Worm (Caenorhabditis elegans): Measurements from ENCODE around the gene vps-32.1.
A peak's percentile ranks its signal among the peaks of the same experiment; 100 is the strongest.

The vps-32.1 gene

DNA sequence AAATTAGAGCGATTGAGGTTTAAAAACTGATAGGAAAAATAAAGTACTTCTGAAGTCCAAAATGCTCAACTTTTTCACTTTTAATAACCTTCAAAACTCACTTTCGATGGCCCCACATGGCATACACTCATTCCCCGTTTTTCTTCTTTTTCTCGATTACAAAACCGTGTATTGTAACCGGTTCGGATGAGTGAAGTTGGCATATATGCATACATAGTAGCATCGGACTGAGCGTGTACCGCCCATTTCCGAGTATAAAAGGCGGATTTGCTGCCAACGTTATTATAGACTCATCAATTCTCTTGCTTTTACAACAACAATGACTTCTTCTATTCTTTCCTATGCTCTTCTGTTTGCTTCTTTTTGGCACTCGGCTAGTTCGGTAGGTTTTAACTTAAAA lies 6.8 kb upstream of the vps-32.1 start, which contains the start of gene C56C10.4:
C56C10.4 (plus strand) TSS at position 301 of the 400 bp plus-strand sequence.
- no peak for TF ChIP-seq gei-8 (GFP tag; optimal IDR thresholded peaks at IDR 0.05)
- no peak for TF ChIP-seq egl-43 (GFP tag; IDR thresholded peaks at IDR 0.05)
- TF ChIP-seq ZK546.5 (tag; optimal IDR thresholded peaks at IDR 0.05), result no peak

DNA sequence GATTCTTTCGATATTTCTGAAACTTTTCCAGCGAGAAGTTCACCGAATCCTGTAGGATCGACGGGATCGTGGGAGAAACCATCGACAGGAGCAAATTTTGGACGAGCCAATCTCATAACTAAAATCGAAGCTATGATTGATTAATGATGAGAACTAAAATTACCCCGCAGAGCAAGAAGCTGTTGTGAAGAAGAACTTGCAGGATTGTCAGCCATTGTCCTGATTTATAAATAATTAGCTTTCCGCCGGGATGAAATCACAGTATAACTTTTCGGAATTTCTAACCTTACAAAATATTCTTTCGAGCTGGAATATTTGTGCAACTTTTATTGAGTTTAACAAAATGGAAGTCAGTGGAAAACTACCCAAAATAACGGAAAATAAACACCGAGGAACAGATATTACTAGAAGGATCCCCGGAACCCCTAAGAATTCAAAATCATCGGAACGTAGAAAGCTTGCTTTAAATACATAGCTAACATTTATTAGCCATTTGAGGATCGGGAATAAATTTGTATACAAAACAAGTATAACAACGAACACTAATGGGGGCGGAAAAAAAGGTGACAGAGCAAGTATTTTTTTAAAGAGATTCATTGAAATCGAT lies 2.1 kb upstream of the vps-32.1 start, which contains the start of gene C56C10.7:
C56C10.7 (minus strand) TSS at position 312 of the 607 bp plus-strand sequence.
- TF ChIP-seq mep-1 (tag; optimal IDR thresholded peaks at IDR 0.05), result peak; percentile 30
- TF ChIP-seq lim-7 (GFP tag; IDR thresholded peaks at IDR 0.05), result no peak
- TF ChIP-seq F49E8.2 (tag; optimal IDR thresholded peaks at IDR 0.05; ENCODE audit: borderline replicate concordance), result peak; percentile 64
- TF ChIP-seq snpc-1.2 (GFP tag; IDR thresholded peaks at IDR 0.05), result peak; percentile 54
- TF ChIP-seq F44E2.7 (GFP tag; IDR thresholded peaks at IDR 0.05), result 0 out of 2 replicates have a peak, but pooled peaks have one; percentile 72
- peak; percentile 58 for TF ChIP-seq nhr-102 (tag; optimal IDR thresholded peaks at IDR 0.05)
- no peak for TF ChIP-seq ceh-44 (GFP tag; IDR thresholded peaks at IDR 0.05)
- peak; percentile 3 for TF ChIP-seq Y5F2A.4 (GFP tag; optimal IDR thresholded peaks at IDR 0.05)
- TF ChIP-seq Y48G9A.11 (GFP tag; IDR thresholded peaks at IDR 0.05), result no peak
- TF ChIP-seq F26F4.8 (GFP tag; conservative IDR thresholded peaks at IDR 0.05), result no peak
- TF ChIP-seq arid-1 (GFP tag; conservative IDR thresholded peaks at IDR 0.05), result peak; percentile 72
- TF ChIP-seq ama-1 (optimal IDR thresholded peaks at IDR 0.05), result peak; percentile 74
- no peak for TF ChIP-seq aly-2 (tag; optimal IDR thresholded peaks at IDR 0.05)
- TF ChIP-seq Y75B8A.6 (GFP tag; IDR thresholded peaks at IDR 0.05), result 0 out of 2 replicates have a peak, but pooled peaks have one; percentile 48
- TF ChIP-seq lsy-2 (tag; optimal IDR thresholded peaks at IDR 0.05), result peak in 1 of 2 experiments; percentile 64
- TF ChIP-seq ctbp-1 (GFP tag; IDR thresholded peaks at IDR 0.05), result peak; percentile 39; the same call in 1 of the 2 replicates
- 0 out of 4 replicates have a peak, but pooled peaks of 1 of the 2 experiments have one; percentile 39 for TF ChIP-seq madf-5 (GFP tag; IDR thresholded peaks at IDR 0.05)
- no peak for TF ChIP-seq mxl-3 (GFP tag; optimal IDR thresholded peaks at IDR 0.05)
- TF ChIP-seq Y105C5A.15 (GFP tag; IDR thresholded peaks at IDR 0.05), result no peak
- no peak for TF ChIP-seq unc-39 (tag; optimal IDR thresholded peaks at IDR 0.05)
- no peak for TF ChIP-seq daf-16 (GFP tag; optimal IDR thresholded peaks at IDR 0.05)
- peak; percentile 14 for TF ChIP-seq daf-16 (tag; optimal IDR thresholded peaks at IDR 0.05)
- TF ChIP-seq tra-1 (GFP tag; IDR thresholded peaks at IDR 0.05), result 0 out of 2 replicates have a peak, but pooled peaks have one; percentile 16
- TF ChIP-seq nhr-48 (tag; optimal IDR thresholded peaks at IDR 0.05), result peak; percentile 12
- TF ChIP-seq T20F7.1 (GFP tag; optimal IDR thresholded peaks at IDR 0.05), result peak; percentile 73
- peak; percentile 40; the same call in 1 of the 2 replicates for TF ChIP-seq T26A8.4 (GFP tag; IDR thresholded peaks at IDR 0.05)
- peak; percentile 74 for TF ChIP-seq lin-38 (GFP tag; IDR thresholded peaks at IDR 0.05)
- TF ChIP-seq nhr-111 (GFP tag; optimal IDR thresholded peaks at IDR 0.05), result peak; percentile 46
- TF ChIP-seq spr-1 (tag; optimal IDR thresholded peaks at IDR 0.05), result peak; percentile 10
- TF ChIP-seq F10B5.3 (tag; optimal IDR thresholded peaks at IDR 0.05), result peak; percentile 31
- peak; percentile 33 for TF ChIP-seq dve-1 (tag; optimal IDR thresholded peaks at IDR 0.05; ENCODE audit: insufficient read depth)

DNA sequence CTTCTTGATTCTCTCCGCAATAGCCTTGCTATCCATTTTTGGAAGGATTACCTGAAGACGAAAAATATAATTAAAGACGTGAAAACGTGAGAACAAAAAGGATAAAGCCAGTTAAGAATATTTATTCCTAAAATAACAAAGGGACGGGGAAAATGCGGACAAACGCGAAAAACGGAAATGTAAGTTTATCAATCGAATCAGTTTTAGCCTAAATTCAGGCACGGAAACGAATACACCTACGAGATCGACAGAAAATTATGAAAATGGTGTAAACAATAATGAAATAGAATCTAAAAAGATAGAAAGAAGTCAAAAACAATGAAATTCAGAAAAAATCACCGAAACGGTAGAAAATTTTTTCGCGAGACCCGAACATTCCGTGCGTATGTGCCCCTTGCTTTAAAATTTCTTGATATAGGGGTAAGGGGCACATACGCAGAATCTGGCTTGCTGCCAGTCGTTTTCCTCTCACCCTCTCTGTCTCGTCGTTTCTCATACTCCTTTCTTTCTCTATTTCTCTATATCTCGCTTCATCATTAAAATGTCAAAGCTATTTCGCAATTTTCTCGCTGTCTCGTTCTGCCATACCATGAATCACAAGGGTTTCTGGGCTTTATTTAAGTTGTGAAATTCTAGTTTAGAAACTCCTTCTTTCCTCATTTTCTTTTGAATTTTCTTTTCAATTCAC lies 759 bp upstream of the vps-32.1 start, which contains the start of gene icd-1:
icd-1 (minus strand) TSS at position 51 of the 688 bp plus-strand sequence.
- TF ChIP-seq ama-1 (optimal IDR thresholded peaks at IDR 0.05) (no peak), ces-1 (GFP tag; optimal IDR thresholded peaks at IDR 0.05) (no peak), ceh-62 (tag; optimal IDR thresholded peaks at IDR 0.05) (no peak), lin-39 (tag; optimal IDR thresholded peaks at IDR 0.05) (no peak), nhr-10 (tag; optimal IDR thresholded peaks at IDR 0.05) (peak; percentile 72), ZK546.5 (tag; optimal IDR thresholded peaks at IDR 0.05) (peak in 1 of 2 experiments; percentile 51), R02D3.7 (tag; optimal IDR thresholded peaks at IDR 0.05) (peak; percentile 10), pha-4 (GFP tag; IDR thresholded peaks at IDR 0.05) (peak; percentile 94), pha-4 (tag; optimal IDR thresholded peaks at IDR 0.05) (peak; percentile 79), ZK337.2 (GFP tag; IDR thresholded peaks at IDR 0.05) (no peak), arid-1 (GFP tag; conservative IDR thresholded peaks at IDR 0.05) (peak; percentile 86), php-3 (GFP tag; IDR thresholded peaks at IDR 0.05) (peak; percentile 93), mep-1 (tag; optimal IDR thresholded peaks at IDR 0.05) (peak; percentile 97), unc-130 (GFP tag; optimal IDR thresholded peaks at IDR 0.05) (peak; percentile 89), madf-9 (GFP tag; conservative IDR thresholded peaks at IDR 0.05) (peak; percentile 75), ceh-44 (GFP tag; IDR thresholded peaks at IDR 0.05) (0 out of 2 replicates have a peak, but pooled peaks have one; percentile 30), lin-1 (GFP tag; IDR thresholded peaks at IDR 0.05) (peak; percentile 92), zag-1 (tag; optimal IDR thresholded peaks at IDR 0.05) (peak; percentile 65)
